Worm (Caenorhabditis elegans) whole organism, L2 larva: Measurements from ENCODE around the gene C03H5.5.
A peak's percentile ranks its signal among the peaks of the same experiment; 100 is the strongest.

Experiments used
- C34F6.9 ChIP-seq: fragments of 150-350 bp; optimal IDR thresholded peaks from 2 replicates; lab custom pipeline; 2014; ENCODE audit warnings: missing biosample characterization, missing genetic modification characterization
- F13H6.1 ChIP-seq: sonication (generic microtip); optimal IDR thresholded peaks from 2 replicates; lab custom pipeline; 2016; ENCODE audit warnings: missing genetic modification characterization, missing compliant biosample characterization
- R02D3.7 ChIP-seq: fragments of 150-350 bp; optimal IDR thresholded peaks from 2 replicates; lab custom pipeline; 2014; ENCODE audit warnings: missing biosample characterization, missing genetic modification characterization
- Y55F3AM.14 ChIP-seq: fragments of 200-800 bp; sonication (Bioruptor generic); optimal IDR thresholded peaks from 2 replicates; lab custom pipeline; 2018; ENCODE audit warnings: mild to moderate bottlenecking, missing genetic modification characterization, missing compliant biosample characterization
- ZK546.5 ChIP-seq: sonication (generic microtip); optimal IDR thresholded peaks from 2 replicates; lab custom pipeline; 2017; ENCODE audit warnings: missing biosample characterization, missing genetic modification characterization
- alr-1 ChIP-seq: fragments of 150-350 bp; optimal IDR thresholded peaks from 2 replicates; lab custom pipeline; 2014; ENCODE audit warnings: missing biosample characterization, missing genetic modification characterization
- aly-2 ChIP-seq: fragments of 150-350 bp; optimal IDR thresholded peaks from 2 replicates; lab custom pipeline; 2014; ENCODE audit warnings: missing biosample characterization, missing genetic modification characterization
- ama-1 ChIP-seq: fragments of 150-350 bp; optimal IDR thresholded peaks from 2 replicates; lab custom pipeline; 2018; ENCODE audit warnings: inconsistent platforms
- blmp-1 ChIP-seq: sonication (generic microtip); optimal IDR thresholded peaks from 2 replicates; lab custom pipeline; 2017; ENCODE audit warnings: missing genetic modification characterization, mild to moderate bottlenecking, missing compliant biosample characterization, antibody characterized with exemption, moderate library complexity; ENCODE audit not compliant: insufficient read depth
- ceh-16 ChIP-seq: fragments of 150-350 bp; optimal IDR thresholded peaks from 2 replicates; lab custom pipeline; 2014; ENCODE audit warnings: missing biosample characterization, missing genetic modification characterization
- ceh-82 ChIP-seq: fragments of 150-350 bp; optimal IDR thresholded peaks from 2 replicates; lab custom pipeline; 2014; ENCODE audit warnings: missing biosample characterization, missing genetic modification characterization
- crh-2 ChIP-seq: sonication (generic microtip); optimal IDR thresholded peaks from 2 replicates; lab custom pipeline; 2017; ENCODE audit warnings: missing biosample characterization, missing genetic modification characterization
- dmd-4 ChIP-seq: sonication (generic microtip); optimal IDR thresholded peaks from 2 replicates; lab custom pipeline; 2017; ENCODE audit warnings: missing biosample characterization, missing genetic modification characterization
- elt-3 ChIP-seq: sonication (generic microtip); optimal IDR thresholded peaks from 2 replicates; lab custom pipeline; 2017; ENCODE audit warnings: missing biosample characterization, missing genetic modification characterization
- fos-1 ChIP-seq: fragments of 150-350 bp; optimal IDR thresholded peaks from 2 replicates; lab custom pipeline; 2014; ENCODE audit warnings: missing biosample characterization, missing genetic modification characterization
- gmeb-1 ChIP-seq: fragments of 150-350 bp; optimal IDR thresholded peaks from 2 replicates; lab custom pipeline; 2014; ENCODE audit warnings: missing biosample characterization, missing genetic modification characterization
- lin-11 ChIP-seq: fragments of 150-350 bp; sonication (generic microtip); optimal IDR thresholded peaks from 2 replicates; lab custom pipeline; 2014; ENCODE audit warnings: missing biosample characterization, missing genetic modification characterization, inconsistent platforms, mixed read lengths
- lin-39 ChIP-seq: fragments of 150-350 bp; optimal IDR thresholded peaks from 2 replicates; lab custom pipeline; 2014; ENCODE audit warnings: missing biosample characterization, missing genetic modification reagents, missing genetic modification characterization
- lsy-2 ChIP-seq, 2 experiments: fragments of 150-350 bp in 1 of 2; sonication (generic microtip) in 1 of 2; optimal IDR thresholded peaks; 2 replicates each; lab custom pipeline; 2014 to 2017; ENCODE audit warnings: missing biosample characterization in 2 of 2, missing genetic modification characterization in 2 of 2
- mbf-1 ChIP-seq: sonication (generic microtip); optimal IDR thresholded peaks from 2 replicates; lab custom pipeline; 2017; ENCODE audit warnings: missing biosample characterization, missing genetic modification characterization
- mdl-1 ChIP-seq, 2 experiments: fragments of 150-350 bp in 1 of 2; sonication (generic microtip) in 1 of 2; optimal IDR thresholded peaks; 2 replicates each; lab custom pipeline; 2017; ENCODE audit warnings: missing biosample characterization in 2 of 2, missing genetic modification characterization in 2 of 2
- nhr-10 ChIP-seq: sonication (generic microtip); optimal IDR thresholded peaks from 2 replicates; lab custom pipeline; 2017; ENCODE audit warnings: missing biosample characterization, missing genetic modification characterization
- nhr-11 ChIP-seq: fragments of 150-350 bp; optimal IDR thresholded peaks from 2 replicates; lab custom pipeline; 2014; ENCODE audit warnings: missing biosample characterization, missing genetic modification characterization
- nhr-12 ChIP-seq: fragments of 150-350 bp; optimal IDR thresholded peaks from 2 replicates; lab custom pipeline; 2014; ENCODE audit warnings: missing biosample characterization, missing genetic modification characterization
- nhr-129 ChIP-seq: fragments of 150-350 bp; optimal IDR thresholded peaks from 2 replicates; lab custom pipeline; 2014; ENCODE audit warnings: missing biosample characterization, missing genetic modification characterization
- nhr-237 ChIP-seq: fragments of 150-350 bp; optimal IDR thresholded peaks from 2 replicates; lab custom pipeline; 2014; ENCODE audit warnings: missing biosample characterization, missing genetic modification characterization
- nhr-25 ChIP-seq: fragments of 150-350 bp; sonication (generic microtip); optimal IDR thresholded peaks from 3 replicates; lab custom pipeline; 2014; ENCODE audit warnings: missing biosample characterization, missing genetic modification characterization
- nhr-6 ChIP-seq: fragments of 150-350 bp; optimal IDR thresholded peaks from 2 replicates; lab custom pipeline; 2014; ENCODE audit warnings: missing biosample characterization, missing genetic modification characterization
- peb-1 ChIP-seq: fragments of 150-350 bp; optimal IDR thresholded peaks from 2 replicates; lab custom pipeline; 2014; ENCODE audit warnings: missing biosample characterization, missing genetic modification characterization
- skn-1 ChIP-seq: sonication (generic microtip); optimal IDR thresholded peaks from 2 replicates; lab custom pipeline; 2017; ENCODE audit warnings: missing biosample characterization, missing genetic modification characterization
- sma-3 ChIP-seq: sonication (generic microtip); optimal IDR thresholded peaks from 2 replicates; lab custom pipeline; 2016; ENCODE audit warnings: missing genetic modification reagents, missing genetic modification characterization, missing compliant biosample characterization
- sma-9 ChIP-seq, 2 experiments: fragments of 150-350 bp in 1 of 2; sonication (generic microtip) in 1 of 2; optimal IDR thresholded peaks; 2 replicates each; lab custom pipeline; 2014 to 2016; ENCODE audit warnings: missing genetic modification characterization in 2 of 2, mild to moderate bottlenecking in 1 of 2, missing biosample characterization in 1 of 2, missing compliant biosample characterization in 1 of 2, missing genetic modification reagents in 1 of 2, moderate library complexity in 1 of 2
- unc-39 ChIP-seq: fragments of 150-350 bp; optimal IDR thresholded peaks from 2 replicates; lab custom pipeline; 2014; ENCODE audit warnings: missing biosample characterization, missing genetic modification characterization
- unc-55 ChIP-seq: fragments of 150-350 bp; sonication (generic microtip); optimal IDR thresholded peaks from 3 replicates; lab custom pipeline; 2014; ENCODE audit warnings: missing biosample characterization, missing genetic modification reagents, missing genetic modification characterization
- unc-62 ChIP-seq: fragments of 150-350 bp; optimal IDR thresholded peaks from 2 replicates; lab custom pipeline; 2014; ENCODE audit warnings: missing biosample characterization, missing genetic modification reagents, missing genetic modification characterization
- zag-1 ChIP-seq: fragments of 150-350 bp; optimal IDR thresholded peaks from 2 replicates; lab custom pipeline; 2014; ENCODE audit warnings: missing biosample characterization, missing genetic modification characterization
- ztf-11 ChIP-seq: sonication (generic microtip); optimal IDR thresholded peaks from 2 replicates; lab custom pipeline; 2017; ENCODE audit warnings: missing biosample characterization, missing genetic modification characterization

Gene C03H5.5

ce11 chrII:385957-386356 is 799 bp upstream of the C03H5.5 start, which contains the start of gene C03H5.3:
Gene C03H5.3, plus strand, starts transcription at chrII:386088.
- TF ChIP-seq nhr-129, result peak; percentile 15
- TF ChIP-seq nhr-11 (tag; lab: Kevin White, UChicago), result no peak
- peak; percentile 26 for TF ChIP-seq sma-3
- TF ChIP-seq gmeb-1 (tag; lab: Kevin White, UChicago), result peak; percentile 93
- no peak for TF ChIP-seq nhr-12 (tag; lab: Kevin White, UChicago)
- TF ChIP-seq unc-55 (GFP tag; lab: Kevin White, UChicago), result peak; percentile 75
- no peak for TF ChIP-seq ceh-82
- TF ChIP-seq nhr-10 (tag; lab: Kevin White, UChicago), result no peak
- peak; percentile 39 for TF ChIP-seq F13H6.1 (tag; lab: Kevin White, UChicago)
- no peak for TF ChIP-seq aly-2 (tag; lab: Kevin White, UChicago)
- no peak for TF ChIP-seq dmd-4 (tag; lab: Kevin White, UChicago)
- no peak for TF ChIP-seq peb-1 (tag; lab: Kevin White, UChicago)
- no peak for TF ChIP-seq sma-9 (GFP tag; optimal IDR thresholded peaks at IDR 0.05; lab: Kevin White, UChicago)
- TF ChIP-seq sma-9 (tag; optimal IDR thresholded peaks at IDR 0.05; lab: Kevin White, UChicago), result no peak
- peak; percentile 62 to 70 for TF ChIP-seq lsy-2 (tag; optimal IDR thresholded peaks at IDR 0.05; lab: Kevin White, UChicago)
- no peak for TF ChIP-seq unc-39 (tag; lab: Kevin White, UChicago)
- TF ChIP-seq C34F6.9 (tag; lab: Kevin White, UChicago), result peak; percentile 68
- TF ChIP-seq unc-62 (GFP tag; lab: Kevin White, UChicago), result no peak

- TF ChIP-seq gmeb-1 (tag; lab: Kevin White, UChicago) (no peak), nhr-6 (tag; lab: Kevin White, UChicago) (no peak), nhr-237 (tag; lab: Kevin White, UChicago) (no peak), ztf-11 (tag; lab: Kevin White, UChicago) (no peak), nhr-11 (tag; lab: Kevin White, UChicago) (no peak), nhr-25 (tag; lab: Kevin White, UChicago) (no peak), sma-3 (no peak), mdl-1 (tag; optimal IDR thresholded peaks at IDR 0.05; lab: Kevin White, UChicago) (no peak)
These were observed 5.2 kb downstream of the C03H5.5 start, which contains the start of gene C03H5.7 for ce11 chrII:379935-380334. Gene C03H5.7, plus strand, starts transcription at chrII:380235.

ce11 chrII:378351-378750 is 6.8 kb downstream of the C03H5.5 start, which contains the start of gene C03H5.9:
Gene C03H5.9, plus strand, starts transcription at chrII:378651.
- TF ChIP-seq nhr-6 (tag; lab: Kevin White, UChicago) (no peak), lin-39 (tag; lab: Kevin White, UChicago) (no peak), lsy-2 (tag; optimal IDR thresholded peaks at IDR 0.05; lab: Kevin White, UChicago) (no peak), dmd-4 (tag; lab: Kevin White, UChicago) (no peak), ama-1 (no peak), zag-1 (no peak), ceh-16 (tag; lab: Kevin White, UChicago) (no peak), sma-3 (no peak), Y55F3AM.14 (GFP tag; lab: Kevin White, UChicago) (no peak), fos-1 (tag; lab: Kevin White, UChicago) (no peak), mbf-1 (no peak), lin-11 (tag; lab: Kevin White, UChicago) (no peak), sma-9 (GFP tag; optimal IDR thresholded peaks at IDR 0.05; lab: Kevin White, UChicago) (no peak), sma-9 (tag; optimal IDR thresholded peaks at IDR 0.05; lab: Kevin White, UChicago) (no peak), ceh-82 (no peak), blmp-1 (tag; lab: Kevin White, UChicago) (no peak), nhr-10 (tag; lab: Kevin White, UChicago) (no peak), skn-1 (no peak), F13H6.1 (tag; lab: Kevin White, UChicago) (no peak), alr-1 (tag; lab: Kevin White, UChicago) (no peak)

ce11 chrII:374950-375349 is 10.2 kb downstream of the C03H5.5 start, which contains the start of gene C03H5.4:
Gene C03H5.4, plus strand, starts transcription at chrII:375250.
- TF ChIP-seq aly-2 (tag; lab: Kevin White, UChicago) (no peak), unc-55 (GFP tag; lab: Kevin White, UChicago) (no peak), nhr-25 (tag; lab: Kevin White, UChicago) (no peak)

- no peak for TF ChIP-seq ZK546.5
- no peak for TF ChIP-seq peb-1 (tag; lab: Kevin White, UChicago)
- no peak for TF ChIP-seq nhr-12 (tag; lab: Kevin White, UChicago)
- no peak for TF ChIP-seq elt-3
- no peak for TF ChIP-seq nhr-25 (tag; lab: Kevin White, UChicago)
- TF ChIP-seq fos-1 (tag; lab: Kevin White, UChicago), result no peak
- TF ChIP-seq ceh-82, result no peak
- TF ChIP-seq crh-2 (tag; lab: Kevin White, UChicago), result no peak
- TF ChIP-seq lin-39 (tag; lab: Kevin White, UChicago), result no peak
- TF ChIP-seq gmeb-1 (tag; lab: Kevin White, UChicago), result no peak
- no peak for TF ChIP-seq nhr-237 (tag; lab: Kevin White, UChicago)
- TF ChIP-seq unc-39 (tag; lab: Kevin White, UChicago), result no peak
- no peak for TF ChIP-seq R02D3.7
These were observed 12.9 kb downstream of the C03H5.5 start for ce11 chrII:372235-372634.
